Worm (Caenorhabditis elegans) whole organism, early embryonic: ENCODE data around the gene Y20C6A.1.

ENCODE experiments used
- F13C5.2 ChIP-seq: sonication (generic microtip); optimal IDR thresholded peaks from 2 replicates; lab custom pipeline; 2017; ENCODE audit warnings: mild to moderate bottlenecking, missing genetic modification characterization, inconsistent platforms, missing compliant biosample characterization
- flt-1 ChIP-seq: fragments of 200-800 bp; sonication (Bioruptor generic); IDR thresholded peaks from 2 replicates; pipeline ENCODE4 v1.3.6; 2022; ENCODE audit warnings: missing genetic modification characterization, missing compliant biosample characterization
- tra-4 ChIP-seq: sonication (generic microtip); optimal IDR thresholded peaks from 2 replicates; lab custom pipeline; 2017; ENCODE audit warnings: missing genetic modification characterization, missing compliant biosample characterization

DNA sequence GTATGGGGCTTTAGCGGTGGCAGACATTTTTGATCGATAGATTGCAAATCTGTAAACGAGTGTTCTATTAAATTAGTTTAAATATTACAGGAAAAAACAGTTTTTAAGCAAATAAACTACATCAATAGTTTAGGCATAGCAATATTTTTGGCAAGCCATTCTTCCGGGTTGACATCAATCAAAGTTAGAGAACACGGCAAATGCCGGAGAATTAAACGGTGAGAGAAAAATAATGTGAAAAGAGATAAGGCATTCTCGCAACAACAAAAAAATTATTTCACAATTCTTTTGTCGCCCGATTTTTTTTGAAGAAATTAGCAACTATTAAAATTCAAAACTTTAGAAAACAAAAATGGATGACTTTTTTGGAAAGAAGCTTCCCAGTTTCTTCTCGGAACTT, 31.7 kb downstream of the Y20C6A.1 start, which contains the start of the genes fbxa-188 and fbxa-189:
- TF ChIP-seq tra-4 (tag; lab: Kevin White, UChicago) (no peak), F13C5.2 (no peak), flt-1 (GFP tag; lab: Robert Waterston, UW) (no peak)
